Fruit fly (Drosophila melanogaster): ENCODE measurements around the gene CG34307.

dm6 chr3R:11865132-11865531 lies 32.2 kb upstream of the CG34307 start:
- no peak for TF ChIP-seq CG14711 (tag; optimal IDR thresholded peaks at IDR 0.05)
- no peak for TF ChIP-seq CG7045 (GFP tag; optimal IDR thresholded peaks at IDR 0.05)
- no peak for TF ChIP-seq pad (GFP tag; optimal IDR thresholded peaks at IDR 0.05)
- TF ChIP-seq CG33017 (tag; optimal IDR thresholded peaks at IDR 0.05) = no peak
